Worm (Caenorhabditis elegans) whole organism, L4 larva: ENCODE data around the gene F40G9.14.

Experiments
- ces-1 ChIP-seq: fragments of 150-350 bp; sonication (generic microtip); optimal IDR thresholded peaks from 4 replicates; lab custom pipeline; 2014; ENCODE audit warnings: missing biosample characterization, missing genetic modification reagents, missing genetic modification characterization
- daf-19 ChIP-seq: fragments of 200-800 bp; sonication (Bioruptor generic); conservative IDR thresholded peaks from 2 replicates; pipeline ENCODE4 v1.3.6; 2022; ENCODE audit warnings: missing genetic modification characterization, missing compliant biosample characterization
- lsy-2 ChIP-seq, 2 experiments: fragments of 150-350 bp in 1 of 2; sonication (generic microtip) in 1 of 2; optimal IDR thresholded peaks; 2 replicates each; lab custom pipeline; 2014 to 2017; ENCODE audit warnings: missing biosample characterization in 2 of 2, missing genetic modification characterization in 2 of 2
- pqm-1 ChIP-seq: sonication (generic microtip); optimal IDR thresholded peaks from 2 replicates; lab custom pipeline; 2017; ENCODE audit warnings: missing biosample characterization, missing genetic modification characterization
- skn-1 ChIP-seq: fragments of 150-350 bp; optimal IDR thresholded peaks from 2 replicates; lab custom pipeline; 2014; ENCODE audit warnings: missing biosample characterization, missing genetic modification characterization
- zfp-2 ChIP-seq: sonication (generic microtip); optimal IDR thresholded peaks from 2 replicates; lab custom pipeline; 2016; ENCODE audit warnings: mild to moderate bottlenecking, missing genetic modification characterization, missing compliant biosample characterization
- ztf-11 ChIP-seq: fragments of 150-350 bp; optimal IDR thresholded peaks from 2 replicates; lab custom pipeline; 2014; ENCODE audit warnings: missing biosample characterization, missing genetic modification characterization

- TF ChIP-seq daf-19 (GFP tag; lab: Robert Waterston, UW), result no peak
- no peak for TF ChIP-seq skn-1 (tag; lab: Kevin White, UChicago)
- no peak for TF ChIP-seq ztf-11 (tag; lab: Kevin White, UChicago)
- TF ChIP-seq ces-1 (GFP tag; lab: Kevin White, UChicago), result no peak
- TF ChIP-seq pqm-1 (tag; lab: Kevin White, UChicago), result no peak
- no peak for TF ChIP-seq zfp-2
- TF ChIP-seq lsy-2 (tag; optimal IDR thresholded peaks at IDR 0.05; lab: Kevin White, UChicago), result no peak
These were observed 4.5 kb upstream of the F40G9.14 start, which contains the start of gene F40G9.15 for ce11 chrIII:182080-182479.
